Worm (Caenorhabditis elegans): ENCODE results near the gene ZK662.6.

Gene ZK662.6

ce11 chrX:15709594-15709993, 8.8 kb upstream of the ZK662.6 start (continued):
- TF ChIP-seq snu-23 (GFP tag; optimal IDR thresholded peaks at IDR 0.05) (peak; percentile 63), C16A3.4 (tag; optimal IDR thresholded peaks at IDR 0.05) (peak; percentile 9), efl-1 (optimal IDR thresholded peaks at IDR 0.05) (no peak), efl-1 (GFP tag; optimal IDR thresholded peaks at IDR 0.05 in 1 of 2) (peak in 1 of 2 experiments; percentile 71), lsy-2 (tag; optimal IDR thresholded peaks at IDR 0.05) (peak in 1 of 2 experiments; percentile 16), ces-1 (GFP tag; optimal IDR thresholded peaks at IDR 0.05) (no peak), tbx-2 (tag; optimal IDR thresholded peaks at IDR 0.05) (peak; percentile 51), nhr-76 (tag; optimal IDR thresholded peaks at IDR 0.05) (no peak), ztf-11 (tag; optimal IDR thresholded peaks at IDR 0.05) (no peak), nhr-12 (tag; optimal IDR thresholded peaks at IDR 0.05) (no peak), nhr-11 (tag; optimal IDR thresholded peaks at IDR 0.05) (no peak), aha-1 (tag; optimal IDR thresholded peaks at IDR 0.05) (no peak), pax-3 (tag; optimal IDR thresholded peaks at IDR 0.05) (no peak), ets-5 (GFP tag; IDR thresholded peaks at IDR 0.05) (no peak)

ce11 chrX:15713189-15713588, 5.2 kb upstream of the ZK662.6 start:
- no peak for TF ChIP-seq isw-1 (GFP tag; IDR thresholded peaks at IDR 0.05)
- TF ChIP-seq hlh-4 (tag; optimal IDR thresholded peaks at IDR 0.05): no peak
- no peak for TF ChIP-seq nhr-12 (tag; optimal IDR thresholded peaks at IDR 0.05)
- no peak for TF ChIP-seq unc-98 (GFP tag; IDR thresholded peaks at IDR 0.05)
- no peak for TF ChIP-seq lin-14 (GFP tag; optimal IDR thresholded peaks at IDR 0.05)
- no peak for TF ChIP-seq mep-1 (tag; optimal IDR thresholded peaks at IDR 0.05)
- TF ChIP-seq nhr-84 (tag; optimal IDR thresholded peaks at IDR 0.05): no peak
- TF ChIP-seq ceh-82 (tag; optimal IDR thresholded peaks at IDR 0.05): no peak
- TF ChIP-seq lin-35 (GFP tag; optimal IDR thresholded peaks at IDR 0.05): no peak
- TF ChIP-seq lsy-2 (tag; optimal IDR thresholded peaks at IDR 0.05): no peak
- TF ChIP-seq ztf-4 (tag; optimal IDR thresholded peaks at IDR 0.05): no peak
- TF ChIP-seq sptf-1 (tag; optimal IDR thresholded peaks at IDR 0.05): no peak
- no peak for TF ChIP-seq zag-1 (tag; optimal IDR thresholded peaks at IDR 0.05)
- no peak for TF ChIP-seq nhr-11 (tag; optimal IDR thresholded peaks at IDR 0.05)
- no peak for TF ChIP-seq pax-3 (tag; optimal IDR thresholded peaks at IDR 0.05)
- no peak for TF ChIP-seq xbp-1 (tag; optimal IDR thresholded peaks at IDR 0.05)

- no peak for TF ChIP-seq lin-13 (GFP tag; optimal IDR thresholded peaks at IDR 0.05)
These were observed 1.5 kb upstream of the ZK662.6 start for ce11 chrX:15716971-15717370.

ce11 chrX:15721346-15721745, 2.9 kb downstream of the ZK662.6 start, which contains the start of gene ZK662.5:
ZK662.5 (plus strand) TSS chrX:15721646.
- TF ChIP-seq C16A3.4 (tag; optimal IDR thresholded peaks at IDR 0.05): no peak

ce11 chrX:15724994-15725393, 6.6 kb downstream of the ZK662.6 start:
- peak; percentile 87 for TF ChIP-seq nhr-85 (tag)
- TF ChIP-seq hlh-4 (tag; optimal IDR thresholded peaks at IDR 0.05): no peak
- TF ChIP-seq blmp-1 (tag; optimal IDR thresholded peaks at IDR 0.05): peak; percentile 97
- TF ChIP-seq lin-35 (GFP tag; optimal IDR thresholded peaks at IDR 0.05): peak; percentile 56 to 86
- TF ChIP-seq snpc-4 (tag; optimal IDR thresholded peaks at IDR 0.05): peak; percentile 62
- no peak for TF ChIP-seq nhr-84 (tag; optimal IDR thresholded peaks at IDR 0.05)
- peak; percentile 69 to 78 for TF ChIP-seq efl-1 (optimal IDR thresholded peaks at IDR 0.05)
- peak in 1 of 2 experiments; percentile 58 for TF ChIP-seq efl-1 (GFP tag; optimal IDR thresholded peaks at IDR 0.05 in 1 of 2)
- TF ChIP-seq tlp-1 (tag; optimal IDR thresholded peaks at IDR 0.05): no peak
- no peak for TF ChIP-seq C04F5.9 (tag; optimal IDR thresholded peaks at IDR 0.05)
- peak; percentile 80 for TF ChIP-seq rnt-1 (tag; optimal IDR thresholded peaks at IDR 0.05)
- TF ChIP-seq lin-13 (GFP tag; optimal IDR thresholded peaks at IDR 0.05): peak; percentile 67
- no peak for TF ChIP-seq nhr-28 (tag; optimal IDR thresholded peaks at IDR 0.05)
- TF ChIP-seq egl-13 (tag; optimal IDR thresholded peaks at IDR 0.05): no peak
- TF ChIP-seq ama-1 (optimal IDR thresholded peaks at IDR 0.05): no peak
- TF ChIP-seq pqm-1 (tag; optimal IDR thresholded peaks at IDR 0.05): no peak
- no peak for TF ChIP-seq efl-3 (GFP tag; optimal IDR thresholded peaks at IDR 0.05)
- TF ChIP-seq C16A3.4 (tag; optimal IDR thresholded peaks at IDR 0.05): peak; percentile 69
- no peak for TF ChIP-seq unc-62 (GFP tag; optimal IDR thresholded peaks at IDR 0.05)
- TF ChIP-seq elt-3 (tag; optimal IDR thresholded peaks at IDR 0.05): peak in 1 of 6 experiments; percentile 50
- peak; percentile 64 to 74 for TF ChIP-seq lsy-2 (tag; optimal IDR thresholded peaks at IDR 0.05)
- peak; percentile 89 for TF ChIP-seq mep-1 (tag; optimal IDR thresholded peaks at IDR 0.05)
- peak; percentile 65 for TF ChIP-seq unc-86 (tag; optimal IDR thresholded peaks at IDR 0.05)
- no peak for TF ChIP-seq fkh-10 (GFP tag; optimal IDR thresholded peaks at IDR 0.05)
- no peak for TF ChIP-seq sox-4 (tag; optimal IDR thresholded peaks at IDR 0.05)
- peak; percentile 24 for TF ChIP-seq skn-1 (tag; optimal IDR thresholded peaks at IDR 0.05)
- no peak for TF ChIP-seq nhr-12 (tag; optimal IDR thresholded peaks at IDR 0.05)
- peak; percentile 14; the same call in 1 of the 2 replicates for TF ChIP-seq isw-1 (GFP tag; IDR thresholded peaks at IDR 0.05)
- TF ChIP-seq nhr-47 (tag; optimal IDR thresholded peaks at IDR 0.05): peak; percentile 75
- peak; percentile 68 for TF ChIP-seq nhr-90 (tag; optimal IDR thresholded peaks at IDR 0.05; ENCODE audit: poor library complexity)

All from whole organism, L1 larva.